Worm (Caenorhabditis elegans) whole organism, L2 larva: ENCODE results near the gene F14F7.4.
A peak's percentile ranks its signal among the peaks of the same experiment; 100 is the strongest.

ENCODE experiments used
- ZK546.5 ChIP-seq: sonication (generic microtip); optimal IDR thresholded peaks from 2 replicates; lab custom pipeline; 2017; ENCODE audit warnings: missing biosample characterization, missing genetic modification characterization
- ama-1 ChIP-seq: fragments of 150-350 bp; optimal IDR thresholded peaks from 2 replicates; lab custom pipeline; 2018; ENCODE audit warnings: inconsistent platforms
- blmp-1 ChIP-seq: sonication (generic microtip); optimal IDR thresholded peaks from 2 replicates; lab custom pipeline; 2017; ENCODE audit warnings: missing genetic modification characterization, mild to moderate bottlenecking, missing compliant biosample characterization, antibody characterized with exemption, moderate library complexity; ENCODE audit not compliant: insufficient read depth
- ceh-82 ChIP-seq: fragments of 150-350 bp; optimal IDR thresholded peaks from 2 replicates; lab custom pipeline; 2014; ENCODE audit warnings: missing biosample characterization, missing genetic modification characterization
- egl-27 ChIP-seq: sonication (generic microtip); optimal IDR thresholded peaks from 3 replicates; lab custom pipeline; 2017; ENCODE audit warnings: missing biosample characterization, missing genetic modification reagents, missing genetic modification characterization
- nhr-23 ChIP-seq: fragments of 150-350 bp; optimal IDR thresholded peaks from 2 replicates; lab custom pipeline; 2014; ENCODE audit warnings: missing biosample characterization, missing genetic modification reagents, missing genetic modification characterization
- nhr-237 ChIP-seq: fragments of 150-350 bp; optimal IDR thresholded peaks from 2 replicates; lab custom pipeline; 2014; ENCODE audit warnings: missing biosample characterization, missing genetic modification characterization
- sma-9 ChIP-seq, 2 experiments: fragments of 150-350 bp in 1 of 2; sonication (generic microtip) in 1 of 2; optimal IDR thresholded peaks; 2 replicates each; lab custom pipeline; 2014 to 2016; ENCODE audit warnings: missing genetic modification characterization in 2 of 2, mild to moderate bottlenecking in 1 of 2, missing biosample characterization in 1 of 2, missing compliant biosample characterization in 1 of 2, missing genetic modification reagents in 1 of 2, moderate library complexity in 1 of 2
- unc-39 ChIP-seq: fragments of 150-350 bp; optimal IDR thresholded peaks from 2 replicates; lab custom pipeline; 2014; ENCODE audit warnings: missing biosample characterization, missing genetic modification characterization
- unc-62 ChIP-seq: fragments of 150-350 bp; optimal IDR thresholded peaks from 2 replicates; lab custom pipeline; 2014; ENCODE audit warnings: missing biosample characterization, missing genetic modification reagents, missing genetic modification characterization

- TF ChIP-seq ceh-82 (tag; lab: Kevin White, UChicago) (no peak), egl-27 (no peak), ama-1 (peak; percentile 13), unc-62 (no peak), unc-39 (tag; lab: Kevin White, UChicago) (no peak), blmp-1 (tag; lab: Kevin White, UChicago) (no peak), sma-9 (GFP tag; optimal IDR thresholded peaks at IDR 0.05; lab: Kevin White, UChicago) (peak; percentile 88), sma-9 (tag; optimal IDR thresholded peaks at IDR 0.05; lab: Kevin White, UChicago) (no peak), nhr-237 (tag; lab: Kevin White, UChicago) (no peak), ZK546.5 (tag; lab: Kevin White, UChicago) (no peak), nhr-23 (tag; lab: Kevin White, UChicago) (no peak)
These were observed 35.0 kb upstream of the F14F7.4 start for ce11 chrIII:13064213-13065184.
